Fruit fly (Drosophila melanogaster) whole organism, pupa: Measurements from ENCODE around the gene CG13458.

Experiments
- CG10348 ChIP-seq: fragments of 200-800 bp; sonication (Bioruptor generic); IDR thresholded peaks from 2 replicates; pipeline ENCODE4 v1.3.6; 2022; ENCODE audit warnings: missing biosample characterization, missing genetic modification characterization
- CG14655 ChIP-seq: fragments of 200-800 bp; sonication (Bioruptor generic); optimal IDR thresholded peaks from 3 replicates; lab custom pipeline; 2017; ENCODE audit warnings: mild to moderate bottlenecking, missing biosample characterization, missing genetic modification reagents, missing genetic modification characterization
- CG17806 ChIP-seq: fragments of 200-800 bp; sonication (Bioruptor generic); optimal IDR thresholded peaks from 2 replicates; lab custom pipeline; 2018; ENCODE audit warnings: missing biosample characterization, mild to moderate bottlenecking, missing genetic modification characterization, moderate library complexity
- CG8301 ChIP-seq: fragments of 200-800 bp; sonication (Bioruptor generic); optimal IDR thresholded peaks from 2 replicates; lab custom pipeline; 2018; ENCODE audit warnings: missing biosample characterization, mild to moderate bottlenecking, missing genetic modification characterization
- D1 ChIP-seq: fragments of 200-800 bp; sonication (Bioruptor generic); optimal IDR thresholded peaks from 2 replicates; lab custom pipeline; 2018; ENCODE audit warnings: missing biosample characterization, mild to moderate bottlenecking, missing genetic modification characterization, moderate library complexity
- EcR ChIP-seq: fragments of 200-800 bp; sonication (Bioruptor generic); optimal IDR thresholded peaks from 3 replicates; lab custom pipeline; 2019; ENCODE audit warnings: missing biosample characterization, missing genetic modification characterization, mild to moderate bottlenecking, moderate library complexity, missing genetic modification reagents
- fd96Ca ChIP-seq: fragments of 200-800 bp; sonication (Bioruptor generic); IDR thresholded peaks from 3 replicates; pipeline ENCODE4 v1.3.6; 2022; ENCODE audit warnings: missing biosample characterization, missing genetic modification characterization

DNA sequence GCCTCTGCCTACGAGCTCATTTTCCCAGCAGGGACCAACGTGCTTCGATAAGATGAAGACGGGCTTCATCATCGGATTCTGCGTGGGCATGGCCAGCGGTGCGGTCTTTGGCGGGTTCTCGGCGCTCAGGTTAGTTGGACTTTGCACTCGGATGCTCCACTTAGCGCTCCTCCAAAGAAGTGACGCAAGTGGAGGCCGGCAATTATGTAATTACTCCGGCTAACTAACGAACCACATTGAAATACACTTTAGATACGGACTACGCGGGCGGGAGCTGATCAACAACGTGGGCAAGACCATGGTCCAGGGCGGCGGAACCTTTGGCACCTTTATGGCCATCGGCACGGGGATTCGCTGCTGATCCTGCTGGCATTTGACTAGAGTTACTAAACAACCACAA, 48.6 kb downstream of the CG13458 start:
- TF ChIP-seq fd96Ca (GFP tag; lab: Robert Waterston, UW), result no peak
- no peak for TF ChIP-seq CG17806 (tag; lab: Kevin White, UChicago)
- no peak for TF ChIP-seq CG10348 (GFP tag; lab: Robert Waterston, UW)
- no peak for TF ChIP-seq CG8301 (tag; lab: Kevin White, UChicago)
- TF ChIP-seq D1 (tag; lab: Kevin White, UChicago), result no peak
- no peak for TF ChIP-seq CG14655 (GFP tag; lab: Kevin White, UChicago)
- TF ChIP-seq EcR (GFP tag; lab: Kevin White, UChicago), result no peak
